Fruit fly (Drosophila melanogaster): ENCODE results near the gene kmr.

- no peak for TF ChIP-seq Blimp-1 (GFP tag; optimal IDR thresholded peaks at IDR 0.05)
- no peak for TF ChIP-seq fd59A (GFP tag; optimal IDR thresholded peaks at IDR 0.05)
- TF ChIP-seq fkh (GFP tag; optimal IDR thresholded peaks at IDR 0.05): no peak
- TF ChIP-seq Ets96B (tag; optimal IDR thresholded peaks at IDR 0.05): no peak
- TF ChIP-seq CG7368 (GFP tag; optimal IDR thresholded peaks at IDR 0.05): no peak
- TF ChIP-seq Eip78C (GFP tag): no peak
- TF ChIP-seq CG4318 (GFP tag; optimal IDR thresholded peaks at IDR 0.05): no peak
- TF ChIP-seq Sox102F (GFP tag; optimal IDR thresholded peaks at IDR 0.05): no peak
- no peak for TF ChIP-seq CG11762 (GFP tag; optimal IDR thresholded peaks at IDR 0.05; ENCODE audit: insufficient read depth)
- no peak for TF ChIP-seq Sox15 (GFP tag; optimal IDR thresholded peaks at IDR 0.05)
- no peak for TF ChIP-seq Gug (GFP tag; IDR thresholded peaks at IDR 0.05)
- peak; percentile 16 for TF ChIP-seq svp (GFP tag)
These were observed 92.3 kb downstream of the kmr start for dm6 chr3R:13807330-13807729.
